Fruit fly (Drosophila melanogaster): ENCODE results near the gene CG13599.

CG13599 gene

dm6 chr3R:23958091-23958838, 26.8 kb downstream of the CG13599 start, which contains the start of the genes GluProRS and AP-1sigma (continued):
- TF ChIP-seq CG9817 (tag; optimal IDR thresholded peaks at IDR 0.05) (peak; percentile 94), Nf-YC (tag; optimal IDR thresholded peaks at IDR 0.05) (peak; percentile 82), Spps (tag; optimal IDR thresholded peaks at IDR 0.05) (peak; percentile 76), fd102C (GFP tag; optimal IDR thresholded peaks at IDR 0.05) (peak; percentile 59), pho (GFP tag; optimal IDR thresholded peaks at IDR 0.05) (peak; percentile 90), tio (GFP tag; optimal IDR thresholded peaks at IDR 0.05) (peak; percentile 87), ranshi (GFP tag; IDR thresholded peaks at IDR 0.05) (peak; percentile 95), Stat92E (GFP tag; optimal IDR thresholded peaks at IDR 0.05) (peak in 1 of 3 experiments; percentile 67), CG31441 (GFP tag; IDR thresholded peaks at IDR 0.05) (peak; percentile 85; the same call in 1 of the 2 replicates), CG4282 (GFP tag; optimal IDR thresholded peaks at IDR 0.05) (peak; percentile 63), H15 (GFP tag; IDR thresholded peaks at IDR 0.05) (peak; percentile 94), CG11695 (GFP tag; IDR thresholded peaks at IDR 0.05) (peak; percentile 92), Trl (optimal IDR thresholded peaks at IDR 0.05) (no peak), Trl (GFP tag; optimal IDR thresholded peaks at IDR 0.05) (peak; percentile 83), ash1 (GFP tag; optimal IDR thresholded peaks at IDR 0.05) (peak; percentile 59), org-1 (GFP tag; optimal IDR thresholded peaks at IDR 0.05) (peak; percentile 77), CG12942 (GFP tag; optimal IDR thresholded peaks at IDR 0.05) (peak; percentile 92), CG10565 (GFP tag; optimal IDR thresholded peaks at IDR 0.05) (peak; percentile 53), CG11093 (GFP tag; IDR thresholded peaks at IDR 0.05) (peak; percentile 95), CG4730 (GFP tag; IDR thresholded peaks at IDR 0.05) (peak; percentile 93), Med (GFP tag) (peak; percentile 98), CG17612 (GFP tag; IDR thresholded peaks at IDR 0.05) (peak; percentile 84), dimm (GFP tag; IDR thresholded peaks at IDR 0.05) (peak; percentile 75), CG6683 (GFP tag; optimal IDR thresholded peaks at IDR 0.05) (peak; percentile 68), Gug (GFP tag; IDR thresholded peaks at IDR 0.05) (peak; percentile 96), gro (GFP tag; optimal IDR thresholded peaks at IDR 0.05) (peak; percentile 52), CG17361 (GFP tag; IDR thresholded peaks at IDR 0.05) (no peak; the same call in none of the 3 replicates), CG13296 (GFP tag; optimal IDR thresholded peaks at IDR 0.05) (peak; percentile 84), CG1647 (GFP tag; optimal IDR thresholded peaks at IDR 0.05) (peak; percentile 90), Dfd (GFP tag; optimal IDR thresholded peaks at IDR 0.05) (no peak), NC2α (GFP tag; optimal IDR thresholded peaks at IDR 0.05) (peak; percentile 30), CG6254 (GFP tag; optimal IDR thresholded peaks at IDR 0.05) (peak; percentile 66), HLH4C (GFP tag; IDR thresholded peaks at IDR 0.05; ENCODE audit: partially characterized antibody) (peak; percentile 90), CG7963 (GFP tag; IDR thresholded peaks at IDR 0.05; ENCODE audit: partially characterized antibody) (peak; percentile 81), her (GFP tag; optimal IDR thresholded peaks at IDR 0.05) (peak; percentile 46), zen2 (GFP tag; IDR thresholded peaks at IDR 0.05; ENCODE audit: partially characterized antibody) (peak; percentile 72; the same call in 1 of the 3 replicates), tx (GFP tag; optimal IDR thresholded peaks at IDR 0.05) (peak; percentile 87), NfI (GFP tag; optimal IDR thresholded peaks at IDR 0.05) (peak; percentile 88), yki (optimal IDR thresholded peaks at IDR 0.05) (peak; percentile 91), ara (GFP tag; IDR thresholded peaks at IDR 0.05) (peak; percentile 93), CG12744 (GFP tag; optimal IDR thresholded peaks at IDR 0.05) (peak; percentile 62), CG8388 (GFP tag; optimal IDR thresholded peaks at IDR 0.05) (peak; percentile 83), ftz-f1 (GFP tag; optimal IDR thresholded peaks at IDR 0.05) (peak; percentile 80), CG14441 (GFP tag; IDR thresholded peaks at IDR 0.05) (peak; percentile 97), prd (optimal IDR thresholded peaks at IDR 0.05) (no peak), prd (GFP tag; IDR thresholded peaks at IDR 0.05) (peak; percentile 98), toy (GFP tag; IDR thresholded peaks at IDR 0.05) (peak; percentile 88), pan (optimal IDR thresholded peaks at IDR 0.05) (no peak), pan (GFP tag; optimal IDR thresholded peaks at IDR 0.05 in 1 of 2, IDR thresholded peaks at IDR 0.05 in 1 of 2) (peak in 1 of 2 experiments; percentile 97), Ravus (GFP tag; IDR thresholded peaks at IDR 0.05) (peak; percentile 88), HmgD (GFP tag; optimal IDR thresholded peaks at IDR 0.05) (peak; percentile 85)
